Fruit fly (Drosophila melanogaster) whole organism, embryonic: Measurements from ENCODE around the gene ppk.
A peak's percentile ranks its signal among the peaks of the same experiment; 100 is the strongest.

Experiments used
- Atf3 ChIP-seq: fragments of 200-800 bp; sonication (Bioruptor generic); optimal IDR thresholded peaks from 3 replicates; lab custom pipeline; 2016; ENCODE audit warnings: missing biosample characterization, missing genetic modification characterization
- B-H2 ChIP-seq: fragments of 200-800 bp; sonication (Bioruptor generic); optimal IDR thresholded peaks from 2 replicates; lab custom pipeline; 2018; ENCODE audit warnings: missing biosample characterization, mild to moderate bottlenecking, missing genetic modification characterization
- CG12155 ChIP-seq: fragments of 200-800 bp; sonication (Bioruptor generic); optimal IDR thresholded peaks from 3 replicates; lab custom pipeline; 2016; ENCODE audit warnings: missing biosample characterization, missing genetic modification characterization
- CG12299 ChIP-seq: fragments of 200-800 bp; sonication (Bioruptor generic); optimal IDR thresholded peaks from 2 replicates; lab custom pipeline; 2018; ENCODE audit warnings: missing biosample characterization, mild to moderate bottlenecking, missing genetic modification characterization
- CG1233 ChIP-seq: fragments of 200-800 bp; sonication (Bioruptor generic); optimal IDR thresholded peaks from 4 replicates; lab custom pipeline; 2018; ENCODE audit warnings: missing biosample characterization, mild to moderate bottlenecking, missing genetic modification characterization
- CG13424 ChIP-seq: fragments of 200-800 bp; sonication (Bioruptor generic); optimal IDR thresholded peaks from 2 replicates; lab custom pipeline; 2019; ENCODE audit warnings: missing biosample characterization, mild to moderate bottlenecking, missing genetic modification characterization, moderate library complexity
- CG14667 ChIP-seq: fragments of 200-800 bp; sonication (Bioruptor generic); IDR thresholded peaks from 2 replicates; pipeline ENCODE4 v1.3.6; 2022; ENCODE audit warnings: missing biosample characterization, missing genetic modification characterization
- CG1647 ChIP-seq: fragments of 200-800 bp; sonication (Bioruptor generic); optimal IDR thresholded peaks from 3 replicates; lab custom pipeline; 2016; ENCODE audit warnings: missing biosample characterization, missing genetic modification characterization
- CG17385 ChIP-seq: fragments of 200-800 bp; sonication (Bioruptor generic); optimal IDR thresholded peaks from 3 replicates; lab custom pipeline; 2018; ENCODE audit warnings: missing biosample characterization, mild to moderate bottlenecking, missing genetic modification characterization
- CG18476 ChIP-seq: fragments of 200-800 bp; sonication (Bioruptor generic); optimal IDR thresholded peaks from 2 replicates; lab custom pipeline; 2016; ENCODE audit warnings: missing biosample characterization, mild to moderate bottlenecking, missing genetic modification characterization
- CG31224 ChIP-seq: fragments of 200-800 bp; sonication (Bioruptor generic); IDR thresholded peaks from 2 replicates; pipeline ENCODE4 v1.3.6; 2022; ENCODE audit warnings: missing biosample characterization, missing genetic modification characterization
- CG42726 ChIP-seq: fragments of 200-800 bp; sonication (Bioruptor generic); IDR thresholded peaks from 2 replicates; pipeline ENCODE4 v1.3.6; 2022; ENCODE audit warnings: missing biosample characterization, missing genetic modification characterization; ENCODE audit not compliant: partially characterized antibody
- CG4328 ChIP-seq: fragments of 200-800 bp; sonication (Bioruptor generic); optimal IDR thresholded peaks from 3 replicates; lab custom pipeline; 2017; ENCODE audit warnings: missing biosample characterization, missing genetic modification reagents, missing genetic modification characterization
- CG4707 ChIP-seq: fragments of 200-800 bp; sonication (Bioruptor generic); optimal IDR thresholded peaks from 2 replicates; lab custom pipeline; 2018; ENCODE audit warnings: missing biosample characterization, mild to moderate bottlenecking, missing genetic modification characterization, moderate library complexity
- CG6854 ChIP-seq: fragments of 200-800 bp; sonication (Bioruptor generic); optimal IDR thresholded peaks from 3 replicates; lab custom pipeline; 2017; ENCODE audit warnings: missing biosample characterization, mild to moderate bottlenecking, missing genetic modification characterization
- CkIIα-i1 ChIP-seq: fragments of 200-800 bp; sonication (Bioruptor generic); IDR thresholded peaks from 2 replicates; pipeline ENCODE4 v1.3.6; 2022; ENCODE audit warnings: missing biosample characterization, missing genetic modification characterization
- CrebB ChIP-seq: fragments of 200-800 bp; sonication (Bioruptor generic); optimal IDR thresholded peaks from 3 replicates; lab custom pipeline; 2018; ENCODE audit warnings: missing biosample characterization, mild to moderate bottlenecking, missing genetic modification characterization
- E2f1 ChIP-seq: fragments of 200-800 bp; sonication (Bioruptor generic); IDR thresholded peaks from 2 replicates; pipeline ENCODE4 v1.3.6; 2022; ENCODE audit warnings: missing biosample characterization, missing genetic modification characterization
- ERR ChIP-seq: fragments of 200-800 bp; sonication (Bioruptor generic); optimal IDR thresholded peaks from 2 replicates; lab custom pipeline; 2016; ENCODE audit warnings: missing biosample characterization, missing genetic modification characterization
- Elba2 ChIP-seq: fragments of 200-800 bp; sonication (Bioruptor generic); optimal IDR thresholded peaks from 3 replicates; lab custom pipeline; 2016; ENCODE audit warnings: missing biosample characterization, missing genetic modification characterization
- HLH3B ChIP-seq: fragments of 200-800 bp; sonication (Bioruptor generic); IDR thresholded peaks from 2 replicates; pipeline ENCODE4 v1.3.6; 2022; ENCODE audit warnings: missing biosample characterization, missing genetic modification characterization
- Hand ChIP-seq: fragments of 200-800 bp; sonication (Bioruptor generic); optimal IDR thresholded peaks from 2 replicates; lab custom pipeline; 2017; ENCODE audit warnings: mild to moderate bottlenecking, missing biosample characterization, missing genetic modification reagents, missing genetic modification characterization
- NC2α ChIP-seq: fragments of 200-800 bp; sonication (Bioruptor generic); optimal IDR thresholded peaks from 2 replicates; lab custom pipeline; 2016; ENCODE audit warnings: missing biosample characterization, missing genetic modification characterization
- NC2β ChIP-seq: fragments of 200-800 bp; sonication (Bioruptor generic); optimal IDR thresholded peaks from 2 replicates; lab custom pipeline; 2016; ENCODE audit warnings: missing biosample characterization, missing genetic modification characterization
- Neu2 ChIP-seq: fragments of 200-800 bp; sonication (Bioruptor generic); optimal IDR thresholded peaks from 3 replicates; lab custom pipeline; 2016; ENCODE audit warnings: missing biosample characterization, missing genetic modification characterization, borderline replicate concordance
- Nf-YA ChIP-seq: fragments of 200-800 bp; sonication (Bioruptor generic); IDR thresholded peaks from 2 replicates; pipeline ENCODE4 v1.3.6; 2022; ENCODE audit warnings: missing biosample characterization, missing genetic modification characterization
- Ptx1 ChIP-seq: fragments of 200-800 bp; sonication (Bioruptor generic); IDR thresholded peaks from 2 replicates; pipeline ENCODE4 v1.3.6; 2022; ENCODE audit warnings: missing biosample characterization, missing genetic modification characterization
- Scr ChIP-seq: fragments of 200-800 bp; sonication (Bioruptor generic); IDR thresholded peaks from 2 replicates; pipeline ENCODE4 v1.3.6; 2022; ENCODE audit warnings: missing biosample characterization, missing genetic modification characterization; ENCODE audit not compliant: partially characterized antibody
- al ChIP-seq: fragments of 200-800 bp; sonication (Bioruptor generic); IDR thresholded peaks from 2 replicates; pipeline ENCODE4 v1.3.6; 2022; ENCODE audit warnings: missing biosample characterization, missing genetic modification characterization
- bab2 ChIP-seq: fragments of 200-800 bp; sonication (Bioruptor generic); optimal IDR thresholded peaks from 2 replicates; lab custom pipeline; 2016; ENCODE audit warnings: missing biosample characterization, missing genetic modification characterization
- btn ChIP-seq: fragments of 200-800 bp; sonication (Bioruptor generic); optimal IDR thresholded peaks from 2 replicates; lab custom pipeline; 2016; ENCODE audit warnings: missing biosample characterization, missing genetic modification characterization
- chn ChIP-seq: fragments of 200-800 bp; sonication (Bioruptor generic); optimal IDR thresholded peaks from 2 replicates; lab custom pipeline; 2016; ENCODE audit warnings: missing biosample characterization, missing genetic modification characterization
- crol ChIP-seq: fragments of 200-800 bp; sonication (Bioruptor generic); IDR thresholded peaks from 2 replicates; pipeline ENCODE4 v1.3.6; 2022; ENCODE audit warnings: missing biosample characterization, missing genetic modification characterization
- gcm2 ChIP-seq: fragments of 200-800 bp; sonication (Bioruptor generic); optimal IDR thresholded peaks from 2 replicates; lab custom pipeline; 2016; ENCODE audit warnings: missing biosample characterization, missing genetic modification characterization
- gem ChIP-seq: fragments of 200-800 bp; sonication (Bioruptor generic); optimal IDR thresholded peaks from 2 replicates; lab custom pipeline; 2019; ENCODE audit warnings: missing biosample characterization, mild to moderate bottlenecking, missing genetic modification characterization, moderate library complexity
- grn ChIP-seq: fragments of 200-800 bp; sonication (Bioruptor generic); optimal IDR thresholded peaks from 3 replicates; lab custom pipeline; 2017; ENCODE audit warnings: missing biosample characterization, missing genetic modification characterization
- gt ChIP-seq: fragments of 200-800 bp; sonication (Bioruptor generic); IDR thresholded peaks from 2 replicates; pipeline ENCODE4 v1.3.6; 2022; ENCODE audit warnings: missing biosample characterization, missing genetic modification characterization
- inv ChIP-seq: fragments of 200-800 bp; sonication (Bioruptor generic); IDR thresholded peaks from 2 replicates; pipeline ENCODE4 v1.3.6; 2022; ENCODE audit warnings: missing biosample characterization, missing genetic modification characterization; ENCODE audit not compliant: partially characterized antibody
- lbe ChIP-seq: fragments of 200-800 bp; sonication (Bioruptor generic); optimal IDR thresholded peaks from 2 replicates; lab custom pipeline; 2016; ENCODE audit warnings: missing biosample characterization, mild to moderate bottlenecking, missing genetic modification characterization
- org-1 ChIP-seq: fragments of 200-800 bp; sonication (Bioruptor generic); optimal IDR thresholded peaks from 2 replicates; lab custom pipeline; 2017; ENCODE audit warnings: missing biosample characterization, missing genetic modification characterization
- salm ChIP-seq: fragments of 200-800 bp; sonication (Bioruptor generic); optimal IDR thresholded peaks from 2 replicates; lab custom pipeline; 2018; ENCODE audit warnings: missing biosample characterization, mild to moderate bottlenecking, missing genetic modification characterization
- shn ChIP-seq: fragments of 200-800 bp; sonication (Bioruptor generic); optimal IDR thresholded peaks from 3 replicates; lab custom pipeline; 2016; ENCODE audit warnings: missing biosample characterization, missing genetic modification characterization
- stwl ChIP-seq: fragments of 200-800 bp; sonication (Bioruptor generic); optimal IDR thresholded peaks from 3 replicates; lab custom pipeline; 2018; ENCODE audit warnings: missing biosample characterization, mild to moderate bottlenecking, missing genetic modification characterization, moderate library complexity
- sug ChIP-seq: fragments of 200-800 bp; optimal IDR thresholded peaks from 2 replicates; lab custom pipeline; 2019; ENCODE audit warnings: missing biosample characterization, mild to moderate bottlenecking, missing genetic modification characterization, moderate library complexity
- tap ChIP-seq: fragments of 200-800 bp; optimal IDR thresholded peaks from 3 replicates; lab custom pipeline; 2019; ENCODE audit warnings: missing biosample characterization, mild to moderate bottlenecking, missing genetic modification characterization, moderate library complexity
- trem ChIP-seq: fragments of 200-800 bp; optimal IDR thresholded peaks from 3 replicates; lab custom pipeline; 2019; ENCODE audit warnings: missing biosample characterization, mild to moderate bottlenecking, missing genetic modification characterization, moderate library complexity
- vfl ChIP-seq: fragments of 200-800 bp; sonication (Bioruptor generic); optimal IDR thresholded peaks from 2 replicates; lab custom pipeline; 2016; ENCODE audit warnings: missing biosample characterization, missing genetic modification characterization
- wdn ChIP-seq: fragments of 200-800 bp; sonication (Bioruptor generic); IDR thresholded peaks from 2 replicates; pipeline ENCODE4 v1.3.6; 2022; ENCODE audit warnings: missing biosample characterization, missing genetic modification characterization
- z ChIP-seq: fragments of 200-800 bp; sonication (Bioruptor generic); IDR thresholded peaks from 3 replicates; pipeline ENCODE4 v1.3.6; 2022; ENCODE audit warnings: missing biosample characterization, missing genetic modification characterization
- zen ChIP-seq: fragments of 200-800 bp; sonication (Bioruptor generic); optimal IDR thresholded peaks from 3 replicates; lab custom pipeline; 2018; ENCODE audit warnings: missing biosample characterization, mild to moderate bottlenecking, missing genetic modification characterization, moderate library complexity
- zfh2 ChIP-seq: fragments of 200-800 bp; sonication (Bioruptor generic); optimal IDR thresholded peaks from 2 replicates; lab custom pipeline; 2016; ENCODE audit warnings: missing biosample characterization, missing genetic modification characterization

The ppk gene

dm6 chr2L:14394298-14395064 lies 13.5 kb upstream of the ppk start (continued):
- TF ChIP-seq crol (GFP tag; lab: Robert Waterston, UW): no peak
- peak; percentile 16 for TF ChIP-seq CG13424 (tag; lab: Kevin White, UChicago)
- no peak for TF ChIP-seq NC2α (GFP tag; lab: Kevin White, UChicago)
- peak; percentile 27 for TF ChIP-seq CG4328 (GFP tag; lab: Kevin White, UChicago)
- no peak for TF ChIP-seq CG12155 (GFP tag; lab: Kevin White, UChicago)
- no peak for TF ChIP-seq CG31224 (GFP tag; lab: Robert Waterston, UW)
- no peak for TF ChIP-seq bab2 (GFP tag; lab: Kevin White, UChicago)
- TF ChIP-seq Ptx1 (GFP tag; lab: Robert Waterston, UW): no peak
- no peak for TF ChIP-seq CG14667 (GFP tag; lab: Robert Waterston, UW)
- no peak for TF ChIP-seq vfl
- peak; percentile 77 for TF ChIP-seq B-H2 (GFP tag; lab: Kevin White, UChicago)
- TF ChIP-seq shn: no peak
- peak; percentile 76 for TF ChIP-seq sug (tag; lab: Kevin White, UChicago)
- TF ChIP-seq org-1 (GFP tag; lab: Kevin White, UChicago): no peak
- TF ChIP-seq wdn: no peak
- TF ChIP-seq CG4707 (GFP tag; lab: Kevin White, UChicago): peak; percentile 19
- TF ChIP-seq CkIIα-i1: no peak
- no peak for TF ChIP-seq Nf-YA
- peak; percentile 40 for TF ChIP-seq trem (tag; lab: Kevin White, UChicago)
- TF ChIP-seq zen: no peak
- peak; percentile 47 for TF ChIP-seq gem (tag; lab: Kevin White, UChicago)
- TF ChIP-seq zfh2 (GFP tag; lab: Kevin White, UChicago): no peak
- TF ChIP-seq NC2β (GFP tag; lab: Kevin White, UChicago): no peak
- no peak for TF ChIP-seq al (GFP tag; lab: Robert Waterston, UW)
- no peak for TF ChIP-seq Scr (GFP tag; lab: Robert Waterston, UW)
- peak; percentile 69 for TF ChIP-seq tap
- no peak for TF ChIP-seq gcm2
- TF ChIP-seq ERR (GFP tag; lab: Kevin White, UChicago): no peak
- no peak for TF ChIP-seq CG1647
- no peak for TF ChIP-seq lbe
- peak; percentile 33 for TF ChIP-seq CG6854
- TF ChIP-seq CG18476 (GFP tag; lab: Kevin White, UChicago): no peak
- no peak for TF ChIP-seq CG12299 (tag; lab: Kevin White, UChicago)
- no peak for TF ChIP-seq inv (GFP tag; lab: Robert Waterston, UW)
- no peak for TF ChIP-seq salm (tag; lab: Kevin White, UChicago)
- no peak for TF ChIP-seq Atf3
- TF ChIP-seq Hand (GFP tag; lab: Kevin White, UChicago): peak; percentile 10
- no peak for TF ChIP-seq gt
- no peak for TF ChIP-seq E2f1 (GFP tag; lab: Robert Waterston, UW)
- TF ChIP-seq CrebB (tag; lab: Kevin White, UChicago): peak; percentile 49
- TF ChIP-seq Elba2: no peak
- no peak for TF ChIP-seq stwl (tag; lab: Kevin White, UChicago)
- TF ChIP-seq CG42726: no peak
- no peak for TF ChIP-seq Neu2 (GFP tag; lab: Kevin White, UChicago)
- no peak for TF ChIP-seq HLH3B (GFP tag; lab: Robert Waterston, UW)
- no peak for TF ChIP-seq btn (GFP tag; lab: Kevin White, UChicago)
- TF ChIP-seq chn (GFP tag; lab: Kevin White, UChicago): no peak
- TF ChIP-seq z (GFP tag; lab: Robert Waterston, UW): no peak
- TF ChIP-seq CG1233 (GFP tag; lab: Kevin White, UChicago): peak; percentile 29
- TF ChIP-seq CG17385: peak; percentile 70
- TF ChIP-seq grn (GFP tag; lab: Kevin White, UChicago): no peak
